Fruit fly (Drosophila melanogaster): ENCODE measurements around the gene PIG-Wa.

PIG-Wa gene

DNA sequence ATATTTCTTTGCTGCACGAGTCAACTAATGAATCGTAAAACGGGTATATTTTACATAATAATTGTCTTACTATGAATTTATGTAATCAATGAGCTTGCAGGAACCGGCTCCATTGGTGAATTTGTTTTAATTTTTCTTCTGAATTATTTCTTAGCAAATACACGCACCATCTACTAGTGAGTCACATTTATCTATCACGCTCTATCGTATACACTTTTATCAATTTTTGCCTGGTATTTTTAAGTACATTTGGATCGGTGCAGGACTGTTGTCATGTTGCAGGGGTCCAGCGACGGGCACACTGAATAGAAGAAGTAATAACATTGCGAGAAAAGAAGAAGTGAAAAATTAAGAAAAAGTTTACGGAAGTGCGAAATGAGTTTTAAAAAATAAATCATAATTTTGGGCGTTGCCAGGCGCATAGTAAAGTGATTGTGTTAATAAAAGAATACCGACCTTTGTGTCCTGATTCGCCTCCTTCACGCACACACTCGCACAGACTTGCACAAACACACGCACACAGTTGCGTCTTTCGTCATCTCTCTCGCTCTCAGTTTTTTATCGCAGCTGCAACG, 17.8 kb upstream of the PIG-Wa start, which contains the start of the genes Rab5 and Axud1 (continued):
- TF ChIP-seq CoRest (tag; optimal IDR thresholded peaks at IDR 0.05) (peak; percentile 38), CG6683 (GFP tag; optimal IDR thresholded peaks at IDR 0.05) (no peak), btn (GFP tag; optimal IDR thresholded peaks at IDR 0.05) (no peak), phol (tag; optimal IDR thresholded peaks at IDR 0.05) (peak; percentile 59), CG10462 (GFP tag; optimal IDR thresholded peaks at IDR 0.05) (no peak), Dp (GFP tag; optimal IDR thresholded peaks at IDR 0.05) (peak; percentile 14), trem (tag; optimal IDR thresholded peaks at IDR 0.05) (peak; percentile 60), yki (optimal IDR thresholded peaks at IDR 0.05) (no peak), Doc3 (GFP tag; IDR thresholded peaks at IDR 0.05; ENCODE audit: partially characterized antibody) (no peak), Tbp (GFP tag; optimal IDR thresholded peaks at IDR 0.05) (peak; percentile 74), jumu (GFP tag; optimal IDR thresholded peaks at IDR 0.05) (no peak), CG31388 (GFP tag; optimal IDR thresholded peaks at IDR 0.05) (no peak), pb (GFP tag; optimal IDR thresholded peaks at IDR 0.05) (no peak), CG15514 (GFP tag; optimal IDR thresholded peaks at IDR 0.05) (peak; percentile 91), sug (tag; optimal IDR thresholded peaks at IDR 0.05) (no peak), CG4404 (GFP tag; IDR thresholded peaks at IDR 0.05) (no peak), shn (GFP tag; optimal IDR thresholded peaks at IDR 0.05) (no peak), tx (GFP tag; optimal IDR thresholded peaks at IDR 0.05) (no peak), Dek (tag; optimal IDR thresholded peaks at IDR 0.05) (peak; percentile 7), Side (GFP tag; optimal IDR thresholded peaks at IDR 0.05) (peak; percentile 25), gro (GFP tag; optimal IDR thresholded peaks at IDR 0.05) (no peak), dan (GFP tag; IDR thresholded peaks at IDR 0.05) (no peak), Hand (GFP tag; optimal IDR thresholded peaks at IDR 0.05) (no peak), mam (GFP tag; optimal IDR thresholded peaks at IDR 0.05) (no peak), CG34224 (GFP tag; IDR thresholded peaks at IDR 0.05; ENCODE audit: partially characterized antibody) (peak; percentile 53; the same call in 1 of the 3 replicates), tio (GFP tag; optimal IDR thresholded peaks at IDR 0.05) (no peak), gcm (GFP tag; optimal IDR thresholded peaks at IDR 0.05) (no peak), CG4730 (GFP tag; IDR thresholded peaks at IDR 0.05) (no peak), gt (GFP tag; IDR thresholded peaks at IDR 0.05) (no peak), CG12659 (GFP tag; optimal IDR thresholded peaks at IDR 0.05) (peak; percentile 68), Neu2 (GFP tag; optimal IDR thresholded peaks at IDR 0.05; ENCODE audit: borderline replicate concordance) (no peak), CG2875 (GFP tag; optimal IDR thresholded peaks at IDR 0.05) (no peak), CkIIα-i1 (GFP tag; IDR thresholded peaks at IDR 0.05) (no peak), Taf1 (GFP tag; IDR thresholded peaks at IDR 0.05) (peak; percentile 9; the same call in 1 of the 2 replicates), Dfd (GFP tag; optimal IDR thresholded peaks at IDR 0.05) (no peak), CG2202 (tag; optimal IDR thresholded peaks at IDR 0.05) (no peak), kay (GFP tag; optimal IDR thresholded peaks at IDR 0.05) (peak; percentile 97), CG14667 (GFP tag; IDR thresholded peaks at IDR 0.05) (no peak), chinmo (GFP tag; IDR thresholded peaks at IDR 0.05; ENCODE audit: partially characterized antibody) (0 out of 4 replicates have a peak, but pooled peaks have one; percentile 17), CG10267 (tag; optimal IDR thresholded peaks at IDR 0.05) (peak; percentile 42), gce (GFP tag; IDR thresholded peaks at IDR 0.05) (no peak), CG16815 (GFP tag; optimal IDR thresholded peaks at IDR 0.05) (no peak), gem (tag; optimal IDR thresholded peaks at IDR 0.05) (peak; percentile 9), CG17186 (GFP tag; optimal IDR thresholded peaks at IDR 0.05) (peak; percentile 27), Nf-YA (GFP tag; IDR thresholded peaks at IDR 0.05) (no peak), fru (optimal IDR thresholded peaks at IDR 0.05) (no peak), Dref (GFP tag; IDR thresholded peaks at IDR 0.05) (peak; percentile 41), CG15696 (tag; optimal IDR thresholded peaks at IDR 0.05) (no peak), C15 (GFP tag; IDR thresholded peaks at IDR 0.05) (no peak), prd (optimal IDR thresholded peaks at IDR 0.05) (no peak), prd (GFP tag; IDR thresholded peaks at IDR 0.05) (no peak), CG17612 (GFP tag; IDR thresholded peaks at IDR 0.05) (no peak)
